Worm (Caenorhabditis elegans) whole organism, L3 larva: ENCODE results near the gene F28D1.6.

Source experiments
- R02D3.7 ChIP-seq: fragments of 150-350 bp; optimal IDR thresholded peaks from 2 replicates; lab custom pipeline; 2014; ENCODE audit warnings: missing biosample characterization, missing genetic modification characterization
- ZK546.5 ChIP-seq: sonication (generic microtip); optimal IDR thresholded peaks from 2 replicates; lab custom pipeline; 2017; ENCODE audit warnings: missing biosample characterization, missing genetic modification characterization
- aly-2 ChIP-seq: fragments of 150-350 bp; optimal IDR thresholded peaks from 2 replicates; lab custom pipeline; 2014; ENCODE audit warnings: missing biosample characterization, missing genetic modification characterization
- ama-1 ChIP-seq: fragments of 150-350 bp; optimal IDR thresholded peaks from 2 replicates; lab custom pipeline; 2018
- ceh-16 ChIP-seq: sonication (generic microtip); optimal IDR thresholded peaks from 2 replicates; lab custom pipeline; 2017; ENCODE audit warnings: missing biosample characterization, missing genetic modification characterization
- ceh-28 ChIP-seq: fragments of 150-350 bp; optimal IDR thresholded peaks from 2 replicates; lab custom pipeline; 2014; ENCODE audit warnings: missing biosample characterization, missing genetic modification reagents, missing genetic modification characterization
- ceh-9 ChIP-seq: sonication (generic microtip); optimal IDR thresholded peaks from 2 replicates; lab custom pipeline; 2018; ENCODE audit warnings: missing biosample characterization, missing genetic modification characterization
- daf-12 ChIP-seq: fragments of 150-350 bp; optimal IDR thresholded peaks from 2 replicates; lab custom pipeline; 2014; ENCODE audit warnings: missing biosample characterization, missing genetic modification reagents, missing genetic modification characterization
- egl-5 ChIP-seq: fragments of 150-350 bp; optimal IDR thresholded peaks from 2 replicates; lab custom pipeline; 2017; ENCODE audit warnings: missing biosample characterization, missing genetic modification reagents, missing genetic modification characterization, inconsistent platforms
- elt-1 ChIP-seq: fragments of 150-350 bp; optimal IDR thresholded peaks from 2 replicates; lab custom pipeline; 2014; ENCODE audit warnings: missing biosample characterization, missing genetic modification characterization
- elt-2 ChIP-seq: sonication (generic microtip); optimal IDR thresholded peaks from 2 replicates; lab custom pipeline; 2016; ENCODE audit warnings: missing genetic modification reagents, mild to moderate bottlenecking, missing genetic modification characterization, missing compliant biosample characterization
- elt-3 ChIP-seq, 3 experiments: fragments of 150-350 bp in 1 of 3; sonication (generic microtip) in 2 of 3; optimal IDR thresholded peaks; 2 replicates in 2 of 3; 4 replicates in 1 of 3; lab custom pipeline; 2014 to 2017; ENCODE audit warnings: missing biosample characterization in 3 of 3, missing genetic modification characterization in 3 of 3
- eor-1 ChIP-seq, 2 experiments: fragments of 150-350 bp; optimal IDR thresholded peaks; 2 replicates each; lab custom pipeline; 2014 to 2018; ENCODE audit warnings: missing biosample characterization in 2 of 2, missing genetic modification characterization in 2 of 2
- fkh-10 ChIP-seq: sonication (generic microtip); optimal IDR thresholded peaks from 2 replicates; lab custom pipeline; 2017; ENCODE audit warnings: missing biosample characterization, missing genetic modification reagents, missing genetic modification characterization
- hmg-11 ChIP-seq: sonication (generic microtip); optimal IDR thresholded peaks from 2 replicates; lab custom pipeline; 2016; ENCODE audit warnings: missing genetic modification characterization, missing compliant biosample characterization
- jun-1 ChIP-seq: fragments of 150-350 bp; optimal IDR thresholded peaks from 2 replicates; lab custom pipeline; 2014; ENCODE audit warnings: missing biosample characterization, missing genetic modification reagents, missing genetic modification characterization
- lin-15B ChIP-seq: fragments of 150-350 bp; optimal IDR thresholded peaks from 2 replicates; lab custom pipeline; 2014; ENCODE audit warnings: missing biosample characterization, missing genetic modification characterization
- lin-39 ChIP-seq: fragments of 150-350 bp; optimal IDR thresholded peaks from 2 replicates; lab custom pipeline; 2018; ENCODE audit warnings: missing biosample characterization, missing genetic modification reagents, missing genetic modification characterization
- lsy-12 ChIP-seq: sonication (generic microtip); optimal IDR thresholded peaks from 2 replicates; lab custom pipeline; 2016; ENCODE audit warnings: mild to moderate bottlenecking, missing genetic modification characterization, missing compliant biosample characterization
- nfya-1 ChIP-seq: sonication (generic microtip); optimal IDR thresholded peaks from 2 replicates; lab custom pipeline; 2017; ENCODE audit warnings: missing genetic modification characterization, mild to moderate bottlenecking, missing compliant biosample characterization, antibody characterized with exemption, moderate library complexity; ENCODE audit not compliant: insufficient read depth
- nhr-12 ChIP-seq: fragments of 150-350 bp; optimal IDR thresholded peaks from 2 replicates; lab custom pipeline; 2014; ENCODE audit warnings: missing biosample characterization, missing genetic modification characterization
- nhr-237 ChIP-seq: fragments of 150-350 bp; optimal IDR thresholded peaks from 2 replicates; lab custom pipeline; 2014; ENCODE audit warnings: missing biosample characterization, missing genetic modification characterization
- nhr-25 ChIP-seq: sonication (generic microtip); optimal IDR thresholded peaks from 2 replicates; lab custom pipeline; 2017; ENCODE audit warnings: missing biosample characterization, missing genetic modification characterization
- nhr-67 ChIP-seq: fragments of 150-350 bp; optimal IDR thresholded peaks from 2 replicates; lab custom pipeline; 2014; ENCODE audit warnings: missing biosample characterization, missing genetic modification characterization
- nhr-77 ChIP-seq: fragments of 150-350 bp; optimal IDR thresholded peaks from 2 replicates; lab custom pipeline; 2014; ENCODE audit warnings: missing biosample characterization, missing genetic modification characterization
- pha-4 ChIP-seq: fragments of 150-350 bp; optimal IDR thresholded peaks from 2 replicates; lab custom pipeline; 2014; ENCODE audit warnings: missing biosample characterization, missing genetic modification reagents, missing genetic modification characterization
- pqm-1 ChIP-seq: fragments of 150-350 bp; optimal IDR thresholded peaks from 2 replicates; lab custom pipeline; 2017; ENCODE audit warnings: missing biosample characterization, missing genetic modification characterization, inconsistent platforms
- sea-2 ChIP-seq: fragments of 150-350 bp; sonication (generic microtip); optimal IDR thresholded peaks from 4 replicates; lab custom pipeline; 2014; ENCODE audit warnings: missing biosample characterization, missing genetic modification reagents, missing genetic modification characterization
- skn-1 ChIP-seq: fragments of 150-350 bp; optimal IDR thresholded peaks from 2 replicates; lab custom pipeline; 2014; ENCODE audit warnings: missing biosample characterization, missing genetic modification characterization
- snpc-4 ChIP-seq: fragments of 150-350 bp; optimal IDR thresholded peaks from 2 replicates; lab custom pipeline; 2014; ENCODE audit warnings: missing biosample characterization, missing genetic modification characterization
- tbx-2 ChIP-seq: sonication (generic microtip); optimal IDR thresholded peaks from 2 replicates; lab custom pipeline; 2016; ENCODE audit warnings: mild to moderate bottlenecking, missing genetic modification characterization, missing compliant biosample characterization
- unc-39 ChIP-seq: sonication (generic microtip); optimal IDR thresholded peaks from 4 replicates; lab custom pipeline; 2017; ENCODE audit warnings: missing biosample characterization, missing genetic modification characterization
- unc-62 ChIP-seq: fragments of 150-350 bp; sonication (generic microtip); optimal IDR thresholded peaks from 4 replicates; lab custom pipeline; 2014; ENCODE audit warnings: missing biosample characterization, missing genetic modification reagents, missing genetic modification characterization
- zag-1 ChIP-seq: fragments of 150-350 bp; optimal IDR thresholded peaks from 2 replicates; lab custom pipeline; 2014; ENCODE audit warnings: missing biosample characterization, missing genetic modification characterization
- ztf-11 ChIP-seq: fragments of 150-350 bp; optimal IDR thresholded peaks from 2 replicates; lab custom pipeline; 2014; ENCODE audit warnings: missing biosample characterization, missing genetic modification characterization
- ztf-4 ChIP-seq: fragments of 150-350 bp; optimal IDR thresholded peaks from 2 replicates; lab custom pipeline; 2014; ENCODE audit warnings: missing biosample characterization, missing genetic modification characterization

F28D1.6 gene

ce11 chrIV:12364964-12365363 lies 20.0 kb downstream of the F28D1.6 start (continued):
- peak; percentile 47 for TF ChIP-seq nfya-1 (tag; lab: Kevin White, UChicago)
- TF ChIP-seq zag-1 (tag; lab: Kevin White, UChicago): no peak
- TF ChIP-seq jun-1 (tag; lab: Kevin White, UChicago): no peak
- no peak for TF ChIP-seq pha-4 (tag; lab: Kevin White, UChicago)
- TF ChIP-seq eor-1 (tag; optimal IDR thresholded peaks at IDR 0.05; lab: Kevin White, UChicago): no peak
- no peak for TF ChIP-seq unc-62
- no peak for TF ChIP-seq egl-5
- TF ChIP-seq, all 47 proteins: peak for 6

ce11 chrIV:12361392-12362092 lies 23.4 kb downstream of the F28D1.6 start, which contains the start of the genes ccr-4 and ZC518.8:
ccr-4 (plus strand) TSS chrIV:12361542.
ZC518.8 (minus strand) TSS chrIV:12361908.
- peak; percentile 41 for TF ChIP-seq lin-15B (tag; lab: Kevin White, UChicago)
- no peak for TF ChIP-seq unc-39
- no peak for TF ChIP-seq nhr-67 (tag; lab: Kevin White, UChicago)
- TF ChIP-seq egl-5: no peak
- peak; percentile 7 for TF ChIP-seq pha-4 (tag; lab: Kevin White, UChicago)
- TF ChIP-seq jun-1 (tag; lab: Kevin White, UChicago): no peak
- TF ChIP-seq lsy-12 (tag; lab: Kevin White, UChicago): no peak
- TF ChIP-seq snpc-4 (tag; lab: Kevin White, UChicago): peak; percentile 3
- TF ChIP-seq nhr-12 (tag; lab: Kevin White, UChicago): no peak
- peak; percentile 82 for TF ChIP-seq nfya-1 (tag; lab: Kevin White, UChicago)
- TF ChIP-seq ztf-4 (tag; lab: Kevin White, UChicago): no peak
- TF ChIP-seq pqm-1 (tag; lab: Kevin White, UChicago): no peak
- TF ChIP-seq elt-2: peak; percentile 22
- TF ChIP-seq hmg-11 (tag; lab: Kevin White, UChicago): no peak
- peak; percentile 28 for TF ChIP-seq ama-1

ce11 chrIV:12360742-12361195 lies 24.2 kb downstream of the F28D1.6 start, which contains the start of gene sec-24.2:
sec-24.2 (minus strand) TSS chrIV:12360792.
- TF ChIP-seq nhr-25 (tag; lab: Kevin White, UChicago) (no peak), ama-1 (no peak), ceh-28 (no peak), daf-12 (tag; lab: Kevin White, UChicago) (no peak), lin-15B (tag; lab: Kevin White, UChicago) (no peak), R02D3.7 (no peak), sea-2 (GFP tag; lab: Kevin White, UChicago) (no peak), jun-1 (tag; lab: Kevin White, UChicago) (no peak), elt-3 (tag; optimal IDR thresholded peaks at IDR 0.05; lab: Kevin White, UChicago) (no peak), elt-1 (no peak)
- TF ChIP-seq, all 47 proteins: peak for 0

- TF ChIP-seq R02D3.7: no peak
- TF ChIP-seq ceh-9 (tag; lab: Kevin White, UChicago): no peak
- TF ChIP-seq nhr-12 (tag; lab: Kevin White, UChicago): no peak
- TF ChIP-seq ztf-11: no peak
These were observed 25.0 kb downstream of the F28D1.6 start for ce11 chrIV:12359979-12360378.

- TF ChIP-seq tbx-2 (tag; lab: Kevin White, UChicago): no peak
- TF ChIP-seq fkh-10 (GFP tag; lab: Kevin White, UChicago): peak; percentile 88
These were observed 34.7 kb downstream of the F28D1.6 start for ce11 chrIV:12350235-12350634.

ce11 chrIV:12349639-12350038 lies 35.3 kb downstream of the F28D1.6 start, which contains the start of gene best-22:
best-22 (plus strand) TSS chrIV:12349939.
- TF ChIP-seq ZK546.5: no peak
- no peak for TF ChIP-seq sea-2 (GFP tag; lab: Kevin White, UChicago)
- TF ChIP-seq aly-2 (tag; lab: Kevin White, UChicago): no peak
- TF ChIP-seq unc-39: no peak
- no peak for TF ChIP-seq lin-15B (tag; lab: Kevin White, UChicago)
- TF ChIP-seq ceh-9 (tag; lab: Kevin White, UChicago): no peak
- no peak for TF ChIP-seq ztf-11
- TF ChIP-seq fkh-10 (GFP tag; lab: Kevin White, UChicago): no peak
- TF ChIP-seq nfya-1 (tag; lab: Kevin White, UChicago): no peak
- no peak for TF ChIP-seq daf-12 (tag; lab: Kevin White, UChicago)
- no peak for TF ChIP-seq lin-39 (tag; lab: Kevin White, UChicago)
- no peak for TF ChIP-seq nhr-77 (tag; lab: Kevin White, UChicago)
- no peak for TF ChIP-seq hmg-11 (tag; lab: Kevin White, UChicago)
- TF ChIP-seq nhr-237 (tag; lab: Kevin White, UChicago): no peak
- no peak for TF ChIP-seq elt-2
- no peak for TF ChIP-seq ceh-16 (tag; lab: Kevin White, UChicago)
- no peak for TF ChIP-seq egl-5
- no peak for TF ChIP-seq skn-1
